Worm (Caenorhabditis elegans) whole organism, late embryonic: ENCODE data around the gene spp-21.

Experiments used
- ahr-1 ChIP-seq: sonication (generic microtip); optimal IDR thresholded peaks from 2 replicates; lab custom pipeline; 2016; ENCODE audit warnings: missing genetic modification characterization, missing compliant biosample characterization
- ama-1 ChIP-seq: fragments of 150-350 bp; optimal IDR thresholded peaks from 2 replicates; lab custom pipeline; 2014
- nhr-11 ChIP-seq: fragments of 150-350 bp; optimal IDR thresholded peaks from 2 replicates; lab custom pipeline; 2014; ENCODE audit warnings: missing biosample characterization, missing genetic modification characterization

DNA sequence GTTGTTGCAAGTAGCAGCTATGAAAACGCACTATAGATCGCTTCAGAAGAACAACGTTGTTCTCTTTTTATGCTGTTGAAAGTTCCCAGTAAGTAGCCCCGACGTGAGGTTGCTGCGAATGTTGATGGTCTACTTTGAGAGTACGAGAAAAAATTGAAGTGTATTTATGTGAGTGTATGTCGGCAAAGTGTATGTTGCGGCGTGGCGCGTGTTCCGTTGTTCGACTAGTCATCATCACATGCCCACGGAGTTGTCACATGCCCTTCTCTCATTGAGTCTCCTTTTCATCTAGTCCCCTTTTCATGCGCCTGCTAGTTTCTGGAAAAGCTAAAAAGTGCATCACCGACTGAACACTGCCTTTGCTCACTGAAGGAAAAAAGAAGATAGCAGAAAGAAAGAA is 18.0 kb upstream of the spp-21 start:
- TF ChIP-seq ama-1 (lab: Kevin White, UChicago) (no peak), ahr-1 (tag; lab: Kevin White, UChicago) (no peak), nhr-11 (tag; lab: Kevin White, UChicago) (no peak)
